Worm (Caenorhabditis elegans) whole organism, dauer: Measurements from ENCODE around the gene nep-26.

Experiments
- unc-62 ChIP-seq: sonication (generic microtip); optimal IDR thresholded peaks from 2 replicates; lab custom pipeline; 2017; ENCODE audit warnings: missing biosample characterization, missing genetic modification reagents, missing genetic modification characterization

The nep-26 gene

DNA sequence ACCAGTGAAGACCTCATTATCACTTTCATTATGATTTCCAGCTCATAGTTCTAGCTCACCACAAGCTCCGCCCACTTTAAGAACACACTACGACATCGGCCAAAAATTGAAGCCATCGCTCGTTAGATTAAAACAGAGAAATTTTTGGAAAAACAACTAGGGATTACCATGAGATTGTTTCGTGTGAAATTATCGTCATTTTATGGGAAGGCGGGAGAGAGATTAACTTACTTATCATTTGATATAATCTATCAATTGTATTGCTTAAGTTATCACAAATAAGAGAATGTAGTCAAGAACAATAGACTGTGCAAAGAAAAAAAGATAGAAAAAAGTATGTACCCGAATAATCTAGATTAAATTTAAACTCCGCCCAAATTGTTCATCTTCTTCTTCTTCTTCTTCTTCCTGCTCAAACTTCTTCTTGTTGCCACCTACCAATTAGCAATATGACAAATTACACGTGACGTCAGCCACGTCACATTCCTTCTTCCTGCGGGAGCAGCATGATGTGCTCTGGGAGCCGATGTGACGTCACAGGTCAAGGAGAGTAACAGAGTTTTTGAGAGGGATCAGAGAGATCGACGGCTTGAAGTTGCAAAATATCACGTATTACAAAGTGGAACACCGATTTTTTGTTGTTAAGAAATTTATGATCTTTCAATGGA is at the start of gene nep-26:
Gene nep-26, minus strand, starts transcription at position 51 of the 668 bp plus-strand sequence.
- TF ChIP-seq unc-62: no peak

ce11 chrII:10346075-10346474 is 46.1 kb upstream of the nep-26 start, which contains the start of gene C07E3.10:
C07E3.10 (plus strand) TSS chrII:10346375.
- TF ChIP-seq unc-62: no peak

DNA sequence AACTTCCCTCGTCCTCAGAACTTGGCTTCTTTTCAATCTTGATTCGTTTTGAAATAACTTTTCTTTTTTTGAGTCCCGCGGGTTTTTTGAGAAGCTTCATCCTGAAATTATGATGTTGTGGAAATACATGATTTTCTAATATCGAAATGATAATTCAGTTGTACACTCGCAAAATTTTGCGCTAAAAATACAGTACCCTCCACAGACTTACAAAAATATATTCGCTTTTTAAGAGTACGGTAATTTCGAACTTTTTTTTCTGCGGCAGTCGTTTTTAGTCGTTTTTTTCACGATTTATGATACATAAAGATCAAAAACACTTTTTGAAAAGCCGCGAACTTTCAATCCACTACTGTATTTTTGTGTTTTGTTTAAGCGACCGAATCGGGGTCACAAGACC is 45.1 kb upstream of the nep-26 start, which contains the start of gene pro-2:
Gene pro-2, minus strand, starts transcription at position 101 of the 400 bp plus-strand sequence.
- TF ChIP-seq unc-62: no peak

ce11 chrII:10329754-10330153 is 29.8 kb upstream of the nep-26 start:
- TF ChIP-seq unc-62: no peak

- no peak for TF ChIP-seq unc-62
Measured at ce11 chrII:10325615-10326232, 25.8 kb upstream of the nep-26 start, which contains the start of gene appg-1. appg-1 (plus strand) TSS chrII:10326041.

DNA sequence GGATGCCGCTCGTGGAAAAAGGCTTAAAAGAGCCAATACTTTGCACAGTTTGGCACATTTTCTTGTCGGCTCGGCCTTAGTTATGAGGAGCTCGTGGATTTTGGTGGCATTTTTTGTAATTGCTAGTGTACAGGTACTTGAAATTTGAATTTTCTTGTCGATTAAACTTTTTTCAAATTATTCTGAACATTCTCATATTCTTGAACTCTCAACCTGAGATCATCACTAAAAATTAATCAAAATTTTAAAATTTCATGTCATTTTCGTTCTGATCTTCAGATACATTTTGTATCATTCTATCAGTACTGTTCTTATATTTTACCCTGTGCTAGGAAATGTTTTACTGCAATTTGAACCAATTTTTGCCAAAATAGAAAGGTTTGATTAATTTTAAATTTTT is 21.5 kb upstream of the nep-26 start, which contains the start of gene idpp-4:
Gene idpp-4, plus strand, starts transcription at position 51 of the 400 bp plus-strand sequence.
- TF ChIP-seq unc-62: no peak

DNA sequence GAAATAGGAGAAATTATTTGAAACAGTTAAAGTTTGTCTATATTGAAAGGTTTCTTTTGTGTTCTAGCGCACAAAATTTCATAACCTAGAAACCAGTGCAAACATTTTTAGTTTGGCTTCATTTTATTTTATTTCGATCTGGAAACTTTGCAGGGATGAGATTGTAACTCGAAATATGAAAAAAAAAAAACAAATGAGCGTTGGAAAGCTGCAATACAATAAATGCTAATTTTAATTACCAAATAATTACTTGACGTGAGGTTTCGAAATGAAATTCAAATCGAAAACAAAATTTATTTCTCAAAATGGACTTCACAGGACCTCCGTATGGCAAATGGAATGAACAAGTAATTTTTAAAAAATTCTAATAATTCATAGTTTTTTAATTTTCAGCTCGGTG is 17.1 kb upstream of the nep-26 start, which contains the start of gene M02G9.4:
Gene M02G9.4, plus strand, starts transcription at position 301 of the 400 bp plus-strand sequence.
- no peak for TF ChIP-seq unc-62

DNA sequence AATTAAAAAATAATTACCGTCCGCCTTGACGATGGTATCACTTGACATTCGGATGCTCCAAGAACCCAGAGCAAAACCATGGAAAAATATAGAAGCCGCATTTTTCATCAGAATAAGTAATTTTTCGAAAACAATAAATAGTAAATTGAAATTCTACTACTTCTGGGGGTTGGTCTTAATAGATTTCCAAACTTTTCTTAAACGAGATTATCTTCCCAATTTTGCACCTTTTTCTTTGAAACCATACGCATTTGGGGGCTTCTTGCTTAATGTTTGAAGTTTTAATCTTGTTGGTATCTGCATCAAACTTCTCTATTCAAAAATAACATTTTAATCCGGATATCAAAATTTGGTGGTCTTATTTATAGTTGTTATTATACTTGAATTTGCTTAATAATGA is 16.2 kb upstream of the nep-26 start, which contains the start of gene gcy-5:
Gene gcy-5, minus strand, starts transcription at position 101 of the 400 bp plus-strand sequence.
- TF ChIP-seq unc-62: no peak

ce11 chrII:10315252-10315651 is 15.3 kb upstream of the nep-26 start, which contains the start of gene idpp-8:
idpp-8 (plus strand) TSS chrII:10315552.
- TF ChIP-seq unc-62: no peak

DNA sequence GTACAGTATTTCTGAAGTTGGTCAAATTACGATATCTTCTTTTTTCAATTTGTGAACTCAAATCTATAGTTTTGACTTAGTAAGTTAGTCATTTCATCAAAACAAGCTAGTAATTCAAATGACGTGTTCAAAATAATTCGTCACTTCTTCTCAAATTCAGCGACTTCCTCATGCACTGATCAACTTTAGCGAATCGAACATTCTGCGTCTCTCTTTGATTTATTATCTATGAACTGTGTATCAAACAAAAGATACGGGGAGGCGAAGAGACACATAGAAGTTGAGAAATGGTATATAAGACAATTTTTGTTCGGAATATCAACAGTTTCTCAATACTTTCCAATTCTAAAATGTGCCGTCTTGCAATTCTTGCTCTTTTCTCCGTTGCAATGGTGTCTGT is 12.0 kb upstream of the nep-26 start, which contains the start of gene srlf-34:
Gene srlf-34, plus strand, starts transcription at position 321 of the 400 bp plus-strand sequence.
- TF ChIP-seq unc-62: no peak

- TF ChIP-seq unc-62: no peak
Measured at ce11 chrII:10309337-10309736, 9.4 kb upstream of the nep-26 start, which contains the start of gene ZK970.8. ZK970.8 (plus strand) TSS chrII:10309637.

- no peak for TF ChIP-seq unc-62
Measured at ce11 chrII:10308726-10309125, 8.8 kb upstream of the nep-26 start, which contains the start of gene gcy-4. gcy-4 (minus strand) TSS chrII:10308826.

DNA sequence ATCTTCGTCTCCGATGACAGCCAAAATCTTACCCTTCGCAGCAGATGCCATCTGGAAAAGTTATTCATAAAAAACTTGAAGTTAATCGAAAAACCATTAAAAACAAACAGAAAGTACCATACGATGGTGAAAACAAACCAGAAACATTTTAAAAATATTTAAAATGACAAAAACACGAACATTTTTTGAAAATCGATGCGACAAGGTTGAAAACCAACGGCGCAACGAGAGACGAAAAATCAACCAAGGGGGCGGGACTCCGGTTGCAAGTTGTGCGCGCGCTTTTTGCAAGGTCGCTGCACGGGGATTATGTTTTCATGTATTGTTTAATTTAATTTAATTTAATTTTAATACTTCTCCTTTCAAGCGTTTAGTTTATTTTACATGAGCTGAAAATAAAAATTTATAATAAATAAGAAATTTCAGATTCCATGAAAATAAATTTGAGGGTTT is 3.8 kb upstream of the nep-26 start, which contains the start of gene vha-9:
Gene vha-9, minus strand, starts transcription at position 51 of the 453 bp plus-strand sequence.
- TF ChIP-seq unc-62: no peak

DNA sequence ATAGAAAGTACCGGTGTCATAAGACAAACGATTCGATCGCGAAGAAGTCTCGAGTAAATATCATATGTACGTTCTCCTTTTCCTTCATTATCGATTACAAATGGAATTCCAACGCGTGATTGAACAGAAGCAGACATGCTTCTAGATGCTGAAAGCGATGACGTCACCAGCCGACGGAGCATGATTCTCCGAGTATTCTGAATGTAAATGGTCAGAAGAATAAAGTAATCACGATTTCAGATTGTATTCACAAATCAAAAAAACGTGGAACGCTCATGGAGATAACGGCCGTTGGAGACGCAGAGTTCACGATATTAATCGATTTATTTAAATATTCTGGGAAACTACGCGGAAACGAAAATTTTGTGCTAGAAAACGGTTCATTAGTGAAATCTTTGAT is 2.7 kb upstream of the nep-26 start, which contains the start of gene clpp-1:
Gene clpp-1, minus strand, starts transcription at position 197 of the 400 bp plus-strand sequence.
- no peak for TF ChIP-seq unc-62

DNA sequence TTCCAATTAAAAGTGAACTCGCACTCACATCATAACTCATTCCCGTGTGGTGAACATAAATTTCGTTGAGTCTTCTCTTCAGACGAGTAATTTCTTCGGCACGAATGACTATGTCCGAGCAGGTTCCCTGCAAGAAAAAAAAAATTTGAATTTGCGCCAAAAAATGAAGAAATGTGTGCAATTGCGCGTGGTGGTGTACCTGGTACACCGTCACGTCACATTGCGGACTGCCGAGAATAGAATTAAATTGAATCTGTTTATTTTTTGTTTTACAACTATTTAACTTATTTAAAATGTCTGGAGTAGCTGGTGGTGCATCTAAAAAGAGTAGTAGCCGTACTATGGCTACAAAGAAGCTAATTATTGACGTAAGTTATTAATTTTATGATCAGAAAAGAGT is 1.0 kb upstream of the nep-26 start, which contains the start of gene mdt-22:
Gene mdt-22, plus strand, starts transcription at position 263 of the 400 bp plus-strand sequence.
- no peak for TF ChIP-seq unc-62

ce11 chrII:10294262-10294661 is 5.7 kb downstream of the nep-26 start:
- TF ChIP-seq unc-62: no peak

DNA sequence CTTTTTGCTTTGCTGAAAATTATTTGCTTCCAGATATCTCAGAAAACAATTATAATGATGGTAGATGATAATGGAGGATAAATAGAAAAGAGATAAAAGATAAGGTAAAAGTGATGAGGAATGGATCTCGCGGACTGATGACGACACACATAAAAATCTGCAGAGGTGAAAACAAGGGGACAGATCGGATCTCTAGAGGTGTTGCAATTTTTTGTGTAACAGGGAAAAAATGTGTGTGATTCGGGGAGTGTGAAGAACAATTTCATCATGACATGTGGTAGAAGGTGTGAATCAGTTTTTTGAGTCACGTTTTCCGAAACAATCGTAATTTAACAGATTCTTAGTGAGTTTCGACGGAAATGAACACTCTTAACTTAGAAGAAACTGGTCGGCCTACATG is 11.0 kb downstream of the nep-26 start:
- no peak for TF ChIP-seq unc-62
